Worm (Caenorhabditis elegans): ENCODE data around the gene set-2.

Gene set-2

DNA sequence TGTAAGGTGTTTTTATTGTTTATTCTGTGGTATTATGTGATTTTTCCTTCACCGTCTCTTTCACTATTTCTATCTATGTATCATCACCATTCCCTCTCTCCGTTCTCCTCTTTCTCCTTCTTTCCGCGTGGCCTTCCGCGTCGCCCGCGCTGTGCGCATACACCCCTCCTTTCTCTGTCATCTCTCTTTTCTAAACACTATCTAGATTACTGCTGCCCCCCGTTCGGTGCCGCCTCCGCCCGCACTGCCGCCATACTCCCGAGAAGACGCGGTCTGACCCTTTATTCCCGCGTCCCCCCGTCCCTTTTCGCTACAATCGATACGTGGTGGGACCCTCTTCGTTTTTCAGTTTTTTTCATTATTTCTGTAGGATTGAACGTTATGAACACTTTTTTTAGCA, 18.6 kb upstream of the set-2 start (continued):
- TF ChIP-seq sdc-2 (tag; optimal IDR thresholded peaks at IDR 0.05) (peak; percentile 49), pha-2 (tag; optimal IDR thresholded peaks at IDR 0.05) (no peak), ceh-24 (tag; optimal IDR thresholded peaks at IDR 0.05) (no peak), dmd-4 (tag; optimal IDR thresholded peaks at IDR 0.05; ENCODE audit: borderline replicate concordance) (peak; percentile 45), sox-4 (tag; optimal IDR thresholded peaks at IDR 0.05) (no peak), mec-3 (tag; optimal IDR thresholded peaks at IDR 0.05; ENCODE audit: borderline replicate concordance) (no peak), ref-2 (tag; optimal IDR thresholded peaks at IDR 0.05) (peak; percentile 14), lim-6 (tag; optimal IDR thresholded peaks at IDR 0.05) (no peak), T23F11.4 (GFP tag; optimal IDR thresholded peaks at IDR 0.05) (peak; percentile 43), pag-3 (tag; optimal IDR thresholded peaks at IDR 0.05; ENCODE audit: borderline replicate concordance) (no peak), C38D4.7 (GFP tag; optimal IDR thresholded peaks at IDR 0.05) (no peak), hlh-13 (GFP tag; optimal IDR thresholded peaks at IDR 0.05) (no peak), madf-2 (tag; optimal IDR thresholded peaks at IDR 0.05) (no peak), ceh-22 (tag; optimal IDR thresholded peaks at IDR 0.05) (no peak), lin-11 (tag; optimal IDR thresholded peaks at IDR 0.05) (no peak), tbx-7 (tag; optimal IDR thresholded peaks at IDR 0.05) (peak; percentile 4), F13H6.1 (tag; optimal IDR thresholded peaks at IDR 0.05) (peak; percentile 47), pax-1 (tag; optimal IDR thresholded peaks at IDR 0.05) (no peak), ceh-19 (GFP tag; optimal IDR thresholded peaks at IDR 0.05) (peak; percentile 17), ceh-9 (tag; optimal IDR thresholded peaks at IDR 0.05) (no peak), ama-1 (optimal IDR thresholded peaks at IDR 0.05) (no peak), ceh-2 (tag; optimal IDR thresholded peaks at IDR 0.05) (no peak), unc-42 (tag; optimal IDR thresholded peaks at IDR 0.05) (no peak), che-1 (tag; optimal IDR thresholded peaks at IDR 0.05) (no peak), Y22D7AL.16 (tag; optimal IDR thresholded peaks at IDR 0.05) (no peak)

ce11 chrIII:4947352-4947751, 17.3 kb upstream of the set-2 start:
- TF ChIP-seq pat-9 (tag; optimal IDR thresholded peaks at IDR 0.05) (no peak), nhr-232 (tag; optimal IDR thresholded peaks at IDR 0.05) (peak; percentile 9), hlh-30 (tag; optimal IDR thresholded peaks at IDR 0.05; ENCODE audit: insufficient read depth) (peak; percentile 77), ceh-48 (tag; optimal IDR thresholded peaks at IDR 0.05) (no peak), ceh-9 (tag; optimal IDR thresholded peaks at IDR 0.05) (no peak), npax-4 (tag; optimal IDR thresholded peaks at IDR 0.05) (no peak), hlh-15 (tag; optimal IDR thresholded peaks at IDR 0.05) (no peak), madf-2 (tag; optimal IDR thresholded peaks at IDR 0.05) (no peak), ceh-24 (tag; optimal IDR thresholded peaks at IDR 0.05) (no peak), sox-4 (tag; optimal IDR thresholded peaks at IDR 0.05) (peak; percentile 6), zip-5 (tag; optimal IDR thresholded peaks at IDR 0.05) (no peak), pha-2 (tag; optimal IDR thresholded peaks at IDR 0.05) (peak; percentile 10), odd-2 (tag; optimal IDR thresholded peaks at IDR 0.05) (no peak), ceh-14 (tag; optimal IDR thresholded peaks at IDR 0.05) (peak; percentile 66), ceh-19 (GFP tag; optimal IDR thresholded peaks at IDR 0.05) (peak; percentile 84), elt-2 (tag; optimal IDR thresholded peaks at IDR 0.05) (no peak), eyg-1 (tag; optimal IDR thresholded peaks at IDR 0.05) (peak; percentile 30), pag-3 (tag; optimal IDR thresholded peaks at IDR 0.05; ENCODE audit: borderline replicate concordance) (no peak), ttx-3 (tag; optimal IDR thresholded peaks at IDR 0.05) (no peak), unc-3 (GFP tag; conservative IDR thresholded peaks at IDR 0.05) (no peak), unc-3 (tag; optimal IDR thresholded peaks at IDR 0.05) (no peak), C38D4.7 (GFP tag; optimal IDR thresholded peaks at IDR 0.05) (peak; percentile 18), ceh-34 (tag; optimal IDR thresholded peaks at IDR 0.05) (peak; percentile 84), ceh-22 (tag; optimal IDR thresholded peaks at IDR 0.05) (no peak), lim-6 (tag; optimal IDR thresholded peaks at IDR 0.05) (no peak), lin-11 (tag; optimal IDR thresholded peaks at IDR 0.05) (no peak), fax-1 (tag; optimal IDR thresholded peaks at IDR 0.05) (peak; percentile 52), elt-4 (tag; optimal IDR thresholded peaks at IDR 0.05) (no peak), T23F11.4 (GFP tag; optimal IDR thresholded peaks at IDR 0.05) (peak; percentile 32), hlh-6 (tag; optimal IDR thresholded peaks at IDR 0.05) (peak; percentile 75), fkh-10 (GFP tag; optimal IDR thresholded peaks at IDR 0.05) (no peak), ceh-30 (tag; optimal IDR thresholded peaks at IDR 0.05) (no peak), Y22D7AL.16 (tag; optimal IDR thresholded peaks at IDR 0.05) (no peak), pha-4 (tag; optimal IDR thresholded peaks at IDR 0.05) (no peak), ets-4 (tag; optimal IDR thresholded peaks at IDR 0.05) (peak; percentile 19), C08G9.2 (tag; optimal IDR thresholded peaks at IDR 0.05) (peak; percentile 60), rnt-1 (tag; optimal IDR thresholded peaks at IDR 0.05) (peak; percentile 85), ceh-31 (tag; optimal IDR thresholded peaks at IDR 0.05) (peak; percentile 84), unc-55 (GFP tag; optimal IDR thresholded peaks at IDR 0.05) (no peak)
